Worm (Caenorhabditis elegans) whole organism, young adult: ENCODE results near the gene F55C5.10.

ENCODE experiments used
- F33H1.4 ChIP-seq: fragments of 200-800 bp; sonication (Bioruptor generic); IDR thresholded peaks from 2 replicates; pipeline ENCODE4 v1.3.6; 2022; ENCODE audit warnings: missing genetic modification reagents, missing genetic modification characterization, missing compliant biosample characterization
- T07F8.4 ChIP-seq: sonication (generic microtip); optimal IDR thresholded peaks from 2 replicates; lab custom pipeline; 2016; ENCODE audit warnings: mild to moderate bottlenecking, missing genetic modification characterization, moderate library complexity, missing compliant biosample characterization
- ama-1 ChIP-seq, 3 experiments: fragments of 150-350 bp in 1 of 3; sonication (generic microtip) in 2 of 3; optimal IDR thresholded peaks; 2 replicates each; lab custom pipeline; 2014 to 2018; ENCODE audit warnings: missing biosample characterization in 2 of 3, missing genetic modification characterization in 2 of 3, missing genetic modification reagents in 2 of 3
- attf-5 ChIP-seq: fragments of 200-800 bp; sonication (Bioruptor generic); optimal IDR thresholded peaks from 2 replicates; lab custom pipeline; 2018; ENCODE audit warnings: mild to moderate bottlenecking, missing genetic modification characterization, missing compliant biosample characterization
- ccch-3 ChIP-seq: fragments of 200-800 bp; sonication (Bioruptor generic); optimal IDR thresholded peaks from 2 replicates; lab custom pipeline; 2018; ENCODE audit warnings: mild to moderate bottlenecking, missing genetic modification characterization, missing compliant biosample characterization
- efl-1 ChIP-seq: fragments of 150-350 bp; optimal IDR thresholded peaks from 2 replicates; lab custom pipeline; 2014; ENCODE audit warnings: missing biosample characterization, missing genetic modification reagents, missing genetic modification characterization
- egrh-3 ChIP-seq: fragments of 200-800 bp; sonication (Bioruptor generic); IDR thresholded peaks from 2 replicates; pipeline ENCODE4 v1.3.6; 2022; ENCODE audit warnings: missing genetic modification reagents, missing genetic modification characterization, missing compliant biosample characterization
- ets-4 ChIP-seq: fragments of 200-800 bp; sonication (Bioruptor generic); optimal IDR thresholded peaks from 2 replicates; lab custom pipeline; 2018; ENCODE audit warnings: mild to moderate bottlenecking, missing genetic modification characterization, missing compliant biosample characterization
- him-1 ChIP-seq: sonication (generic microtip); optimal IDR thresholded peaks from 2 replicates; lab custom pipeline; 2016; ENCODE audit warnings: missing genotype, missing genetic modification reagents, missing genetic modification characterization, missing compliant biosample characterization
- rcor-1 ChIP-seq: fragments of 200-800 bp; sonication (Bioruptor generic); IDR thresholded peaks from 2 replicates; pipeline ENCODE4 v1.3.6; 2022; ENCODE audit warnings: missing genetic modification reagents, missing genetic modification characterization, missing compliant biosample characterization
- snpc-1.3 ChIP-seq: sonication (generic microtip); optimal IDR thresholded peaks from 2 replicates; lab custom pipeline; 2017; ENCODE audit warnings: missing genetic modification characterization, mild to moderate bottlenecking, missing compliant biosample characterization, antibody characterized with exemption, moderate library complexity, missing genotype, missing genetic modification reagents; ENCODE audit not compliant: insufficient read depth
- snpc-4 ChIP-seq, 5 experiments: fragments of 150-350 bp in 1 of 5; sonication (generic microtip) in 4 of 5; optimal IDR thresholded peaks; 2 replicates each; lab custom pipeline; 2014 to 2018; ENCODE audit warnings: missing genetic modification characterization in 5 of 5, missing biosample characterization in 3 of 5, antibody characterized with exemption in 2 of 5, mild to moderate bottlenecking in 2 of 5, missing compliant biosample characterization in 2 of 5, missing genotype in 2 of 5, moderate library complexity in 2 of 5, missing genetic modification reagents in 1 of 5
- ztf-3 ChIP-seq: fragments of 200-800 bp; sonication (Bioruptor generic); optimal IDR thresholded peaks from 2 replicates; lab custom pipeline; 2018; ENCODE audit warnings: mild to moderate bottlenecking, missing genetic modification characterization, missing compliant biosample characterization

DNA sequence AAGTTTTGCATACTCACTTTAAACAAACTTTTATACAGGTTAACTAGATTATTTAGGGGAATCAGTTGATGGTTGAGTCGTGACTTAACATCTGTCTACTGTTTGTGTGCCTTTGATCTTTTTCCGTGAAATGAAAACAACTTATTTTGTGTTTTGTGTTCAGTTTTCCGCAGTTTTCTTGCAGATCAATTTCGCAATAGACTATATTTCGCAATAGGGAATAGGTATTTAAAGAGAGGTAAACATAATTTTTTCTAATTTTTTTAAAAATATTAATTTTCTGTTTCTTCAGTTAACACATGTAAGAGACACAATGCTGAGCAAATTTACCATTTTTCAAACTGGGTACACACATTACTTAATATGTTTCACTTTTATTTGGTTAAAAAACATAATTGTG lies 21.9 kb upstream of the F55C5.10 start, which contains the start of gene tbb-6:
- TF ChIP-seq egrh-3 (GFP tag; lab: Robert Waterston, UW) (no peak), ets-4 (no peak), F33H1.4 (GFP tag; lab: Robert Waterston, UW) (no peak), rcor-1 (GFP tag; lab: Robert Waterston, UW) (no peak), ama-1 (optimal IDR thresholded peaks at IDR 0.05; lab: Kevin White, UChicago) (no peak), ama-1 (GFP tag; optimal IDR thresholded peaks at IDR 0.05; lab: Kevin White, UChicago) (no peak), efl-1 (no peak), attf-5 (GFP tag; lab: Kevin White, UChicago) (no peak), ztf-3 (GFP tag; lab: Kevin White, UChicago) (no peak), T07F8.4 (no peak), snpc-1.3 (tag; lab: Kevin White, UChicago) (no peak), ccch-3 (GFP tag; lab: Kevin White, UChicago) (no peak), him-1 (tag; lab: Kevin White, UChicago) (no peak), snpc-4 (GFP tag; optimal IDR thresholded peaks at IDR 0.05; lab: Kevin White, UChicago) (no peak), snpc-4 (tag; optimal IDR thresholded peaks at IDR 0.05; lab: Kevin White, UChicago) (no peak)
